Fruit fly (Drosophila melanogaster) whole organism, prepupa: Measurements from ENCODE around the gene EloA.

Experiments
- Blimp-1 ChIP-seq: fragments of 200-800 bp; sonication (Bioruptor generic); optimal IDR thresholded peaks from 3 replicates; lab custom pipeline; 2017; ENCODE audit warnings: missing biosample characterization, missing genetic modification characterization, mild to moderate bottlenecking, moderate library complexity, missing genetic modification reagents
- CG10631 ChIP-seq: fragments of 200-800 bp; sonication (Bioruptor generic); optimal IDR thresholded peaks from 2 replicates; lab custom pipeline; 2016; ENCODE audit warnings: missing biosample characterization, missing genetic modification characterization
- CG10669 ChIP-seq: fragments of 200-800 bp; sonication (Bioruptor generic); optimal IDR thresholded peaks from 3 replicates; lab custom pipeline; 2018; ENCODE audit warnings: missing biosample characterization, mild to moderate bottlenecking, missing genetic modification characterization, moderate library complexity
- CG11294 ChIP-seq: fragments of 200-800 bp; sonication (Bioruptor generic); IDR thresholded peaks from 2 replicates; pipeline ENCODE4 v1.3.6; 2022; ENCODE audit warnings: missing biosample characterization, missing genetic modification characterization
- CG11902 ChIP-seq: fragments of 200-800 bp; sonication (Bioruptor generic); optimal IDR thresholded peaks from 3 replicates; lab custom pipeline; 2016; ENCODE audit warnings: missing biosample characterization, missing genetic modification characterization
- CG15336 ChIP-seq: fragments of 200-800 bp; sonication (Bioruptor generic); IDR thresholded peaks from 2 replicates; pipeline ENCODE4 v1.3.6; 2022; ENCODE audit warnings: missing biosample characterization, missing genetic modification characterization
- CG1621 ChIP-seq: fragments of 200-800 bp; sonication (Bioruptor generic); optimal IDR thresholded peaks from 3 replicates; lab custom pipeline; 2018; ENCODE audit warnings: missing biosample characterization, mild to moderate bottlenecking, missing genetic modification characterization
- CG3032 ChIP-seq: fragments of 200-800 bp; optimal IDR thresholded peaks from 2 replicates; lab custom pipeline; 2019; ENCODE audit warnings: missing biosample characterization, mild to moderate bottlenecking, missing genetic modification characterization, moderate library complexity
- CG32006 ChIP-seq: fragments of 200-800 bp; sonication (Bioruptor generic); optimal IDR thresholded peaks from 3 replicates; lab custom pipeline; 2017; ENCODE audit warnings: missing biosample characterization, mild to moderate bottlenecking, missing genetic modification characterization
- CG34406 ChIP-seq: fragments of 200-800 bp; sonication (Bioruptor generic); optimal IDR thresholded peaks from 3 replicates; lab custom pipeline; 2016; ENCODE audit warnings: missing biosample characterization, missing genetic modification characterization
- CG3919 ChIP-seq: fragments of 200-800 bp; sonication (Bioruptor generic); optimal IDR thresholded peaks from 3 replicates; lab custom pipeline; 2016; ENCODE audit warnings: missing biosample characterization, missing genetic modification characterization
- CG4318 ChIP-seq: fragments of 200-800 bp; sonication (Bioruptor generic); optimal IDR thresholded peaks from 3 replicates; lab custom pipeline; 2017; ENCODE audit warnings: missing biosample characterization, mild to moderate bottlenecking, missing genetic modification characterization
- CG6163 ChIP-seq: fragments of 200-800 bp; sonication (Bioruptor generic); IDR thresholded peaks from 3 replicates; pipeline ENCODE4 v1.3.6; 2022; ENCODE audit warnings: missing biosample characterization, missing genetic modification characterization
- CG6792 ChIP-seq: fragments of 200-800 bp; sonication (Bioruptor generic); optimal IDR thresholded peaks from 3 replicates; lab custom pipeline; 2016; ENCODE audit warnings: missing biosample characterization, missing genetic modification characterization
- CG6808 ChIP-seq: fragments of 200-800 bp; sonication (Bioruptor generic); optimal IDR thresholded peaks from 3 replicates; lab custom pipeline; 2017; ENCODE audit warnings: missing biosample characterization, missing genetic modification characterization, mild to moderate bottlenecking, moderate library complexity, missing genetic modification reagents
- CG6854 ChIP-seq: fragments of 200-800 bp; sonication (Bioruptor generic); optimal IDR thresholded peaks from 2 replicates; lab custom pipeline; 2017; ENCODE audit warnings: missing biosample characterization, mild to moderate bottlenecking, missing genetic modification characterization
- CG7368 ChIP-seq: fragments of 200-800 bp; sonication (Bioruptor generic); optimal IDR thresholded peaks from 3 replicates; lab custom pipeline; 2016; ENCODE audit warnings: missing biosample characterization, missing genetic modification characterization
- CG8119 ChIP-seq: fragments of 200-800 bp; sonication (Bioruptor generic); IDR thresholded peaks from 3 replicates; pipeline ENCODE4 v1.3.6; 2022; ENCODE audit warnings: missing biosample characterization, missing genetic modification characterization
- CG8632 ChIP-seq: fragments of 200-800 bp; sonication (Bioruptor generic); optimal IDR thresholded peaks from 3 replicates; lab custom pipeline; 2016; ENCODE audit warnings: missing biosample characterization, missing genetic modification characterization
- CG9139 ChIP-seq: fragments of 200-800 bp; sonication (Bioruptor generic); optimal IDR thresholded peaks from 3 replicates; lab custom pipeline; 2017; ENCODE audit warnings: missing biosample characterization, mild to moderate bottlenecking, missing genetic modification characterization
- Eip75B ChIP-seq: fragments of 200-800 bp; sonication (Bioruptor generic); optimal IDR thresholded peaks from 3 replicates; lab custom pipeline; 2016; ENCODE audit warnings: missing biosample characterization, missing genetic modification characterization
- Eip93F ChIP-seq: fragments of 200-800 bp; sonication (Bioruptor generic); optimal IDR thresholded peaks from 2 replicates; lab custom pipeline; 2016; ENCODE audit warnings: missing biosample characterization, mild to moderate bottlenecking, missing genetic modification characterization
- Ets21C ChIP-seq: fragments of 200-800 bp; sonication (Bioruptor generic); optimal IDR thresholded peaks from 3 replicates; lab custom pipeline; 2016; ENCODE audit warnings: missing biosample characterization, missing genetic modification characterization
- Ets96B ChIP-seq: fragments of 200-800 bp; optimal IDR thresholded peaks from 2 replicates; lab custom pipeline; 2019; ENCODE audit warnings: missing biosample characterization, mild to moderate bottlenecking, missing genetic modification characterization, moderate library complexity
- Gug ChIP-seq: fragments of 200-800 bp; sonication (Bioruptor generic); IDR thresholded peaks from 2 replicates; pipeline ENCODE4 v1.3.6; 2022; ENCODE audit warnings: missing biosample characterization, missing genetic modification characterization
- Hr39 ChIP-seq: fragments of 200-800 bp; sonication (Bioruptor generic); optimal IDR thresholded peaks from 2 replicates; lab custom pipeline; 2016; ENCODE audit warnings: missing biosample characterization, missing genetic modification characterization
- Hr4 ChIP-seq: fragments of 200-800 bp; sonication (Bioruptor generic); optimal IDR thresholded peaks from 3 replicates; lab custom pipeline; 2016; ENCODE audit warnings: missing biosample characterization, missing genetic modification characterization
- Lpt ChIP-seq: fragments of 200-800 bp; sonication (Bioruptor generic); optimal IDR thresholded peaks from 3 replicates; lab custom pipeline; 2016; ENCODE audit warnings: missing biosample characterization, missing genetic modification characterization
- OdsH ChIP-seq: fragments of 200-800 bp; sonication (Bioruptor generic); optimal IDR thresholded peaks from 3 replicates; lab custom pipeline; 2016; ENCODE audit warnings: missing biosample characterization, missing genetic modification characterization
- Smox ChIP-seq: fragments of 200-800 bp; sonication (Bioruptor generic); optimal IDR thresholded peaks from 3 replicates; lab custom pipeline; 2016; ENCODE audit warnings: missing biosample characterization, missing genetic modification characterization
- Sox102F ChIP-seq: fragments of 200-800 bp; sonication (Bioruptor generic); optimal IDR thresholded peaks from 2 replicates; lab custom pipeline; 2016; ENCODE audit warnings: missing biosample characterization, mild to moderate bottlenecking, missing genetic modification characterization
- Sox14 ChIP-seq: fragments of 200-800 bp; sonication (Bioruptor generic); optimal IDR thresholded peaks from 3 replicates; lab custom pipeline; 2016; ENCODE audit warnings: missing biosample characterization, missing genetic modification characterization
- Sox15 ChIP-seq: fragments of 200-800 bp; sonication (Bioruptor generic); optimal IDR thresholded peaks from 3 replicates; lab custom pipeline; 2016; ENCODE audit warnings: missing biosample characterization, missing genetic modification characterization
- achi ChIP-seq: fragments of 200-800 bp; sonication (Bioruptor generic); optimal IDR thresholded peaks from 3 replicates; lab custom pipeline; 2016; ENCODE audit warnings: missing biosample characterization, missing genetic modification characterization
- acj6 ChIP-seq: fragments of 200-800 bp; sonication (Bioruptor generic); optimal IDR thresholded peaks from 3 replicates; lab custom pipeline; 2016; ENCODE audit warnings: missing biosample characterization, missing genetic modification characterization
- dac ChIP-seq: fragments of 200-800 bp; sonication (Bioruptor generic); optimal IDR thresholded peaks from 2 replicates; lab custom pipeline; 2017; ENCODE audit warnings: missing biosample characterization, mild to moderate bottlenecking, missing genetic modification characterization
- eg ChIP-seq: fragments of 200-800 bp; sonication (Bioruptor generic); IDR thresholded peaks from 3 replicates; pipeline ENCODE4 v1.3.6; 2022; ENCODE audit warnings: missing biosample characterization, missing genetic modification characterization
- esn ChIP-seq: fragments of 200-800 bp; sonication (Bioruptor generic); optimal IDR thresholded peaks from 2 replicates; lab custom pipeline; 2016; ENCODE audit warnings: missing biosample characterization, mild to moderate bottlenecking, missing genetic modification characterization, moderate library complexity
- fd85E ChIP-seq: fragments of 200-800 bp; sonication (Bioruptor generic); optimal IDR thresholded peaks from 3 replicates; lab custom pipeline; 2016; ENCODE audit warnings: missing biosample characterization, missing genetic modification characterization
- lz ChIP-seq: fragments of 200-800 bp; sonication (Bioruptor generic); optimal IDR thresholded peaks from 3 replicates; lab custom pipeline; 2016; ENCODE audit warnings: missing biosample characterization, missing genetic modification characterization
- net ChIP-seq: fragments of 200-800 bp; sonication (Bioruptor generic); optimal IDR thresholded peaks from 3 replicates; lab custom pipeline; 2016; ENCODE audit warnings: missing biosample characterization, missing genetic modification characterization
- pdm3 ChIP-seq: fragments of 200-800 bp; sonication (Bioruptor generic); optimal IDR thresholded peaks from 3 replicates; lab custom pipeline; 2016; ENCODE audit warnings: missing biosample characterization, missing genetic modification characterization
- salr ChIP-seq, 2 experiments: fragments of 200-800 bp; sonication (Bioruptor generic); optimal IDR thresholded peaks; 3 replicates each; lab custom pipeline; 2016 to 2018; ENCODE audit warnings: missing biosample characterization in 2 of 2, missing genetic modification characterization in 2 of 2, mild to moderate bottlenecking in 1 of 2
- spab ChIP-seq: fragments of 200-800 bp; sonication (Bioruptor generic); optimal IDR thresholded peaks from 2 replicates; lab custom pipeline; 2017; ENCODE audit warnings: missing biosample characterization, mild to moderate bottlenecking, missing genetic modification characterization, missing genetic modification reagents
- topi ChIP-seq: fragments of 200-800 bp; sonication (Bioruptor generic); optimal IDR thresholded peaks from 3 replicates; lab custom pipeline; 2016; ENCODE audit warnings: missing biosample characterization, missing genetic modification characterization
- vri ChIP-seq: fragments of 200-800 bp; sonication (Bioruptor generic); optimal IDR thresholded peaks from 3 replicates; lab custom pipeline; 2016; ENCODE audit warnings: missing biosample characterization, mild to moderate bottlenecking, missing genetic modification characterization

EloA gene

DNA sequence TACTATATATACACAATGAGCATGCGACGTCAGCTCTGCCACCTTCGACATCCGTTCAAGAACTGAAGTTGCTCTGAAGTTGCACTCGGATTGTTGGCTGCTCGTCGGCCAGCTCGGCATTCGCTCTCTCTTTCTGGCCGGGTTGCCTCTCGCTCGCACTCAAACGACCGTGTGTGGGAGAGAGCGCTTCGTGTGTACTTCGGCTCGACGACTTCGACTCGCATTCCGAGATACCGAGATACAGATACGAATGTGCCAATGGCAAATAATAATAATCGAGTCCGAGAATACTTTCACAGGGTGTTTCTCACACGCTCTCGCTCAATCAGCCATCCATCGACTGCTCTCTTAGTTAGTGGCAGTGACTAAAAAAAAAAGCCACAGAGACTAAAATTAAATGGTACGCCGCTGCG, 44.0 kb downstream of the EloA start (continued):
- peak; percentile 21 for TF ChIP-seq Hr4 (GFP tag; lab: Kevin White, UChicago)
- TF ChIP-seq spab (GFP tag; lab: Kevin White, UChicago) = peak; percentile 47
- TF ChIP-seq CG3032 = peak; percentile 56
- TF ChIP-seq CG11294 (GFP tag; lab: Robert Waterston, UW) = peak; percentile 31; the same call in 1 of the 2 replicates
- peak; percentile 43 for TF ChIP-seq CG6854 (GFP tag; lab: Kevin White, UChicago)
- TF ChIP-seq CG4318 (GFP tag; lab: Kevin White, UChicago) = no peak
- TF ChIP-seq CG34406 (GFP tag; lab: Kevin White, UChicago) = peak; percentile 52
- TF ChIP-seq net (GFP tag; lab: Kevin White, UChicago) = peak; percentile 64
- TF ChIP-seq Eip75B (GFP tag; lab: Kevin White, UChicago) = peak; percentile 44
- no peak for TF ChIP-seq Eip93F (GFP tag; lab: Kevin White, UChicago)
- peak; percentile 50 for TF ChIP-seq topi (GFP tag; lab: Kevin White, UChicago)
- peak; percentile 55 for TF ChIP-seq pdm3
- peak; percentile 49 for TF ChIP-seq OdsH (GFP tag; lab: Kevin White, UChicago)
- TF ChIP-seq CG10669 = peak; percentile 44
- TF ChIP-seq Ets96B = peak; percentile 69

dm6 chr3R:23296146-23296545, 44.8 kb downstream of the EloA start:
- TF ChIP-seq CG1621 (tag; lab: Kevin White, UChicago) = no peak
- TF ChIP-seq CG15336 (GFP tag; lab: Robert Waterston, UW) = peak; percentile 62
- peak; percentile 39; the same call in 1 of the 3 replicates for TF ChIP-seq CG8119 (GFP tag; lab: Robert Waterston, UW)
- peak; percentile 52; the same call in 2 of the 3 replicates for TF ChIP-seq eg
- peak; percentile 19; the same call in 1 of the 3 replicates for TF ChIP-seq CG6163 (GFP tag; lab: Robert Waterston, UW)
- TF ChIP-seq, all 60 proteins: peak for 4

DNA sequence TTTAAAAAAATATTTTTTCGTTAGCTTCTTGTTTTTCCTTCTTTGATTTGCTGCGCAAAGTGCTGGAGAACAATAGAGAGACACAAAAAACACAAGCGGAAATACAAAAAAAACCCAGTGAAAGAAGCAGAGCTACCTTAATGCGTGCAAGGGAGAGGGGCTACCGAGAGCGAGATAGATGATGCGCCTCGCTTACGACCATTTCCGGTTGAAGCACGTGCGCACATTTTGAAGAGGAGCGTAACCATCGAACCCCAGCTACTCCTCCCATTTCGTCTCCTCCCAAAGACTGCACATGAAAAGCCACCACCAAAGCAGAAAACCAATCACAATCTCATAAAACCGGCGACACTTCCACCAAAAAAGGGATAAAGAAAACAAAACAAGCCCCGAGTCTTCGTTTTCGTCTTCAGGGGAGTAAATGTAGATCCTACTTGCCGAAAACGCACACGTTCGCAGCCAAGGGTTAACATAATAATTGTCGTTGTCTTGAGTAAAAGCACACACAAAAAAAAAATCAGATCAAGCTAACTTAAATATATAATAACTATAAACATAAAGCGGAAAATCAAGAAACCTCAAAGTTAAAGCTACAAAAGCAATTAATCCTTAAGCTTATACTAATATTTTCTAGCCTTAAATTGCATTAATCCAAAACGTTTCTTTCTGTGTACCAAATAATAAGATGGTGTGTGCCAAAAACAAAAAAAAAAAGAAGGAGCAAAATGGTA, 45.9 kb downstream of the EloA start:
- TF ChIP-seq lz = peak; percentile 50
- TF ChIP-seq acj6 (GFP tag; lab: Kevin White, UChicago) = peak; percentile 47
- TF ChIP-seq Sox15 (GFP tag; lab: Kevin White, UChicago) = no peak
- TF ChIP-seq CG32006 (GFP tag; lab: Kevin White, UChicago) = no peak
- peak; percentile 38 for TF ChIP-seq achi
- TF ChIP-seq CG8632 (GFP tag; lab: Kevin White, UChicago) = peak; percentile 31
- no peak for TF ChIP-seq Eip93F (GFP tag; lab: Kevin White, UChicago)
- no peak for TF ChIP-seq salr (GFP tag; optimal IDR thresholded peaks at IDR 0.05; lab: Kevin White, UChicago)
- no peak for TF ChIP-seq CG7368
- TF ChIP-seq CG8119 (GFP tag; lab: Robert Waterston, UW) = no peak
- TF ChIP-seq Gug (GFP tag; lab: Robert Waterston, UW) = no peak
- TF ChIP-seq CG10669 = no peak
- no peak for TF ChIP-seq fd85E (GFP tag; lab: Kevin White, UChicago)
- peak; percentile 35 for TF ChIP-seq Ets21C (GFP tag; lab: Kevin White, UChicago)
- no peak for TF ChIP-seq CG9139
- peak; percentile 52 for TF ChIP-seq Smox (GFP tag; lab: Kevin White, UChicago)
- no peak for TF ChIP-seq CG15336 (GFP tag; lab: Robert Waterston, UW)
- TF ChIP-seq CG6792 (GFP tag; lab: Kevin White, UChicago) = peak; percentile 43
- TF ChIP-seq Lpt = no peak
- no peak for TF ChIP-seq Ets96B
- peak; percentile 37 for TF ChIP-seq vri (GFP tag; lab: Kevin White, UChicago)
- TF ChIP-seq dac (GFP tag; lab: Kevin White, UChicago) = no peak
- TF ChIP-seq Blimp-1 (GFP tag; lab: Kevin White, UChicago) = no peak
- peak; percentile 82 for TF ChIP-seq esn
- peak; percentile 53 for TF ChIP-seq Hr39 (GFP tag; lab: Kevin White, UChicago)
- TF ChIP-seq topi (GFP tag; lab: Kevin White, UChicago) = peak; percentile 59
- no peak for TF ChIP-seq CG11902 (GFP tag; lab: Kevin White, UChicago)
- no peak for TF ChIP-seq CG6808 (GFP tag; lab: Kevin White, UChicago)
- TF ChIP-seq CG10631 (GFP tag; lab: Kevin White, UChicago) = peak; percentile 44
- peak; percentile 13 for TF ChIP-seq Sox14 (GFP tag; lab: Kevin White, UChicago)
- TF ChIP-seq CG6163 (GFP tag; lab: Robert Waterston, UW) = peak; percentile 40; the same call in 2 of the 3 replicates
- peak; percentile 51 for TF ChIP-seq Sox102F (GFP tag; lab: Kevin White, UChicago)
- no peak for TF ChIP-seq net (GFP tag; lab: Kevin White, UChicago)
- TF ChIP-seq CG3919 (GFP tag; lab: Kevin White, UChicago) = peak; percentile 43
